Worm (Caenorhabditis elegans): ENCODE data around the gene rbc-2.

- no peak for TF ChIP-seq nfya-1 (tag; optimal IDR thresholded peaks at IDR 0.05)
- TF ChIP-seq ttx-3 (tag; optimal IDR thresholded peaks at IDR 0.05), result no peak
- no peak for TF ChIP-seq ama-1 (optimal IDR thresholded peaks at IDR 0.05)
- TF ChIP-seq dve-1 (tag; optimal IDR thresholded peaks at IDR 0.05), result no peak
- no peak for TF ChIP-seq nhr-11 (tag; optimal IDR thresholded peaks at IDR 0.05)
- no peak for TF ChIP-seq hlh-30 (tag; optimal IDR thresholded peaks at IDR 0.05; ENCODE audit: insufficient read depth)
- TF ChIP-seq sox-4 (tag; optimal IDR thresholded peaks at IDR 0.05), result no peak
- TF ChIP-seq dmd-4 (tag; optimal IDR thresholded peaks at IDR 0.05; ENCODE audit: borderline replicate concordance), result no peak
- TF ChIP-seq tbx-2 (tag; optimal IDR thresholded peaks at IDR 0.05), result no peak
Measured at ce11 chrIII:2508518-2508917, 20.0 kb downstream of the rbc-2 start, which contains the start of gene Y54F10AM.6.
